Fruit fly (Drosophila melanogaster) whole organism, embryonic: Measurements from ENCODE around the gene CG14971.

ENCODE experiments used
- CG1024 ChIP-seq: fragments of 200-800 bp; sonication (Bioruptor generic); IDR thresholded peaks from 2 replicates; pipeline ENCODE4 v1.3.6; 2022; ENCODE audit warnings: missing biosample characterization, missing genetic modification characterization
- CG10979 ChIP-seq: fragments of 200-800 bp; sonication (Bioruptor generic); optimal IDR thresholded peaks from 2 replicates; lab custom pipeline; 2018; ENCODE audit warnings: missing biosample characterization, mild to moderate bottlenecking, missing genetic modification characterization, moderate library complexity
- CG12071 ChIP-seq: fragments of 200-800 bp; sonication (Bioruptor generic); optimal IDR thresholded peaks from 3 replicates; lab custom pipeline; 2018; ENCODE audit warnings: missing biosample characterization, mild to moderate bottlenecking, missing genetic modification characterization
- CG13624 ChIP-seq: fragments of 200-800 bp; sonication (Bioruptor generic); optimal IDR thresholded peaks from 2 replicates; lab custom pipeline; 2016; ENCODE audit warnings: missing biosample characterization, missing genetic modification characterization
- CG14667 ChIP-seq: fragments of 200-800 bp; sonication (Bioruptor generic); IDR thresholded peaks from 2 replicates; pipeline ENCODE4 v1.3.6; 2022; ENCODE audit warnings: missing biosample characterization, missing genetic modification characterization
- CG15269 ChIP-seq: fragments of 200-800 bp; sonication (Bioruptor generic); optimal IDR thresholded peaks from 2 replicates; lab custom pipeline; 2018; ENCODE audit warnings: missing biosample characterization, mild to moderate bottlenecking, missing genetic modification characterization, moderate library complexity
- CG15696 ChIP-seq: fragments of 200-800 bp; sonication (Bioruptor generic); optimal IDR thresholded peaks from 2 replicates; lab custom pipeline; 2019; ENCODE audit warnings: missing biosample characterization, mild to moderate bottlenecking, missing genetic modification characterization, moderate library complexity
- CG1647 ChIP-seq: fragments of 200-800 bp; sonication (Bioruptor generic); optimal IDR thresholded peaks from 3 replicates; lab custom pipeline; 2016; ENCODE audit warnings: missing biosample characterization, missing genetic modification characterization
- CG16779 ChIP-seq: fragments of 200-800 bp; sonication (Bioruptor generic); IDR thresholded peaks from 2 replicates; pipeline ENCODE4 v1.3.6; 2022; ENCODE audit warnings: missing biosample characterization, missing genetic modification characterization
- CG16863 ChIP-seq: fragments of 200-800 bp; sonication (Bioruptor generic); optimal IDR thresholded peaks from 3 replicates; lab custom pipeline; 2016; ENCODE audit warnings: missing biosample characterization, missing genetic modification characterization
- CG17568 ChIP-seq: fragments of 200-800 bp; sonication (Bioruptor generic); optimal IDR thresholded peaks from 2 replicates; lab custom pipeline; 2018; ENCODE audit warnings: missing biosample characterization, mild to moderate bottlenecking, missing genetic modification characterization, moderate library complexity
- CG31441 ChIP-seq: fragments of 200-800 bp; sonication (Bioruptor generic); IDR thresholded peaks from 2 replicates; pipeline ENCODE4 v1.3.6; 2022; ENCODE audit warnings: missing biosample characterization, missing genetic modification characterization
- CG33213 ChIP-seq: fragments of 200-800 bp; sonication (Bioruptor generic); optimal IDR thresholded peaks from 3 replicates; lab custom pipeline; 2016; ENCODE audit warnings: missing biosample characterization, missing genetic modification characterization
- CG4404 ChIP-seq: fragments of 200-800 bp; sonication (Bioruptor generic); IDR thresholded peaks from 2 replicates; pipeline ENCODE4 v1.3.6; 2022; ENCODE audit warnings: missing biosample characterization, missing genetic modification characterization
- CG7928 ChIP-seq: fragments of 200-800 bp; sonication (Bioruptor generic); optimal IDR thresholded peaks from 2 replicates; lab custom pipeline; 2017; ENCODE audit warnings: missing biosample characterization, mild to moderate bottlenecking, missing genetic modification characterization
- CG9727 ChIP-seq: fragments of 200-800 bp; sonication (Bioruptor generic); optimal IDR thresholded peaks from 3 replicates; lab custom pipeline; 2017; ENCODE audit warnings: missing biosample characterization, mild to moderate bottlenecking, missing genetic modification characterization
- D19A ChIP-seq: fragments of 200-800 bp; optimal IDR thresholded peaks from 3 replicates; lab custom pipeline; 2019; ENCODE audit warnings: missing biosample characterization, mild to moderate bottlenecking, missing genetic modification characterization, moderate library complexity
- Deaf1 ChIP-seq: fragments of 200-800 bp; optimal IDR thresholded peaks from 3 replicates; lab custom pipeline; 2019; ENCODE audit warnings: missing biosample characterization, mild to moderate bottlenecking, missing genetic modification characterization, moderate library complexity
- E2f1 ChIP-seq: fragments of 200-800 bp; sonication (Bioruptor generic); IDR thresholded peaks from 2 replicates; pipeline ENCODE4 v1.3.6; 2022; ENCODE audit warnings: missing biosample characterization, missing genetic modification characterization
- Ets65A ChIP-seq: fragments of 200-800 bp; sonication (Bioruptor generic); peaks from one replicate; lab custom pipeline; 2016; ENCODE audit warnings: missing biosample characterization, missing genetic modification characterization
- Fer1 ChIP-seq: fragments of 200-800 bp; sonication (Bioruptor generic); optimal IDR thresholded peaks from 2 replicates; lab custom pipeline; 2017; ENCODE audit warnings: missing biosample characterization, mild to moderate bottlenecking, missing genetic modification characterization
- Lim3 ChIP-seq: fragments of 200-800 bp; sonication (Bioruptor generic); IDR thresholded peaks from 2 replicates; pipeline ENCODE4 v1.3.6; 2022; ENCODE audit warnings: missing biosample characterization, missing genetic modification characterization
- Pdp1 ChIP-seq, 2 experiments: fragments of 200-800 bp; sonication (Bioruptor generic); optimal IDR thresholded peaks; 3 replicates each; lab custom pipeline; 2016; ENCODE audit warnings: missing biosample characterization in 2 of 2, missing genetic modification characterization in 2 of 2, mild to moderate bottlenecking in 1 of 2, moderate library complexity in 1 of 2
- Side ChIP-seq: fragments of 200-800 bp; sonication (Bioruptor generic); optimal IDR thresholded peaks from 2 replicates; lab custom pipeline; 2016; ENCODE audit warnings: missing biosample characterization, missing genetic modification characterization
- Sry-δ ChIP-seq: fragments of 200-800 bp; sonication (Bioruptor generic); optimal IDR thresholded peaks from 2 replicates; lab custom pipeline; 2016; ENCODE audit warnings: missing biosample characterization, missing genetic modification characterization
- Trl ChIP-seq, 3 experiments: fragments of >200 bp in 2 of 3; fragments of 200-800 bp in 1 of 3; sonication (Bioruptor generic) in 1 of 3; optimal IDR thresholded peaks; 2 replicates in 1 of 3; 3 replicates in 2 of 3; lab custom pipeline; 2016 to 2017; ENCODE audit warnings: missing biosample characterization in 1 of 3, missing genetic modification characterization in 1 of 3
- Usf ChIP-seq: fragments of 200-800 bp; sonication (Bioruptor generic); optimal IDR thresholded peaks from 2 replicates; lab custom pipeline; 2017; ENCODE audit warnings: missing genotype, missing biosample characterization, missing genetic modification characterization
- ap ChIP-seq: fragments of 200-800 bp; sonication (Bioruptor generic); IDR thresholded peaks from 2 replicates; pipeline ENCODE4 v1.3.6; 2022; ENCODE audit warnings: missing biosample characterization, missing genetic modification characterization
- bbx ChIP-seq: fragments of 200-800 bp; sonication (Bioruptor generic); IDR thresholded peaks from 2 replicates; pipeline ENCODE4 v1.3.6; 2022; ENCODE audit warnings: missing biosample characterization, missing genetic modification characterization; ENCODE audit not compliant: partially characterized antibody
- bigmax ChIP-seq: fragments of 200-800 bp; sonication (Bioruptor generic); optimal IDR thresholded peaks from 2 replicates; lab custom pipeline; 2018; ENCODE audit warnings: missing biosample characterization, mild to moderate bottlenecking, missing genetic modification characterization
- croc ChIP-seq: fragments of 200-800 bp; sonication (Bioruptor generic); conservative IDR thresholded peaks from 3 replicates; pipeline ENCODE4 v1.3.6; 2022; ENCODE audit warnings: missing biosample characterization, missing genetic modification characterization
- dan ChIP-seq: fragments of 200-800 bp; sonication (Bioruptor generic); IDR thresholded peaks from 2 replicates; pipeline ENCODE4 v1.3.6; 2022; ENCODE audit warnings: missing biosample characterization, missing genetic modification characterization
- ewg ChIP-seq: fragments of 200-800 bp; sonication (Bioruptor generic); optimal IDR thresholded peaks from 3 replicates; lab custom pipeline; 2017; ENCODE audit warnings: mild to moderate bottlenecking, missing biosample characterization, missing genetic modification reagents, missing genetic modification characterization
- ind ChIP-seq: fragments of 200-800 bp; sonication (Bioruptor generic); optimal IDR thresholded peaks from 3 replicates; lab custom pipeline; 2016; ENCODE audit warnings: missing biosample characterization, missing genetic modification characterization
- inv ChIP-seq: fragments of 200-800 bp; sonication (Bioruptor generic); IDR thresholded peaks from 2 replicates; pipeline ENCODE4 v1.3.6; 2022; ENCODE audit warnings: missing biosample characterization, missing genetic modification characterization; ENCODE audit not compliant: partially characterized antibody
- jigr1 ChIP-seq: fragments of 200-800 bp; sonication (Bioruptor generic); IDR thresholded peaks from 3 replicates; pipeline ENCODE4 v1.3.6; 2022; ENCODE audit warnings: missing biosample characterization, missing genetic modification characterization
- jumu ChIP-seq: fragments of 200-800 bp; sonication (Bioruptor generic); optimal IDR thresholded peaks from 3 replicates; lab custom pipeline; 2016; ENCODE audit warnings: missing biosample characterization, missing genetic modification characterization
- onecut ChIP-seq: fragments of 200-800 bp; sonication (Bioruptor generic); IDR thresholded peaks from 2 replicates; pipeline ENCODE4 v1.3.6; 2022; ENCODE audit warnings: missing biosample characterization, missing genetic modification characterization
- p53 ChIP-seq: fragments of 200-800 bp; sonication (Bioruptor generic); optimal IDR thresholded peaks from 2 replicates; lab custom pipeline; 2016; ENCODE audit warnings: missing biosample characterization, missing genetic modification characterization
- pum ChIP-seq: fragments of 200-800 bp; sonication (Bioruptor generic); optimal IDR thresholded peaks from 2 replicates; lab custom pipeline; 2016; ENCODE audit warnings: missing biosample characterization, missing genetic modification characterization
- ranshi ChIP-seq: fragments of 200-800 bp; sonication (Bioruptor generic); IDR thresholded peaks from 2 replicates; pipeline ENCODE4 v1.3.6; 2022; ENCODE audit warnings: missing biosample characterization, missing genetic modification characterization
- sens-2 ChIP-seq: fragments of 200-800 bp; sonication (Bioruptor generic); IDR thresholded peaks from 2 replicates; pipeline ENCODE4 v1.3.6; 2022; ENCODE audit warnings: missing biosample characterization, missing genetic modification characterization
- sr ChIP-seq: fragments of 200-800 bp; sonication (Bioruptor generic); IDR thresholded peaks from 3 replicates; pipeline ENCODE4 v1.3.6; 2022; ENCODE audit warnings: missing biosample characterization, missing genetic modification characterization
- tap ChIP-seq: fragments of 200-800 bp; optimal IDR thresholded peaks from 3 replicates; lab custom pipeline; 2019; ENCODE audit warnings: missing biosample characterization, mild to moderate bottlenecking, missing genetic modification characterization, moderate library complexity
- unc-4 ChIP-seq: fragments of 200-800 bp; sonication (Bioruptor generic); IDR thresholded peaks from 2 replicates; pipeline ENCODE4 v1.3.6; 2022; ENCODE audit warnings: missing biosample characterization, missing genetic modification characterization; ENCODE audit not compliant: partially characterized antibody
- unpg ChIP-seq: fragments of 200-800 bp; sonication (Bioruptor generic); optimal IDR thresholded peaks from 3 replicates; lab custom pipeline; 2018; ENCODE audit warnings: missing biosample characterization, mild to moderate bottlenecking, missing genetic modification characterization, moderate library complexity
- vfl ChIP-seq: fragments of 200-800 bp; sonication (Bioruptor generic); optimal IDR thresholded peaks from 2 replicates; lab custom pipeline; 2016; ENCODE audit warnings: missing biosample characterization, missing genetic modification characterization
- vnd ChIP-seq: fragments of 200-800 bp; sonication (Bioruptor generic); IDR thresholded peaks from 3 replicates; pipeline ENCODE4 v1.3.6; 2022; ENCODE audit warnings: missing biosample characterization, missing genetic modification characterization; ENCODE audit not compliant: partially characterized antibody
- wek ChIP-seq: fragments of 200-800 bp; sonication (Bioruptor generic); optimal IDR thresholded peaks from 3 replicates; lab custom pipeline; 2018; ENCODE audit warnings: missing biosample characterization, mild to moderate bottlenecking, missing genetic modification characterization, moderate library complexity

Gene CG14971

DNA sequence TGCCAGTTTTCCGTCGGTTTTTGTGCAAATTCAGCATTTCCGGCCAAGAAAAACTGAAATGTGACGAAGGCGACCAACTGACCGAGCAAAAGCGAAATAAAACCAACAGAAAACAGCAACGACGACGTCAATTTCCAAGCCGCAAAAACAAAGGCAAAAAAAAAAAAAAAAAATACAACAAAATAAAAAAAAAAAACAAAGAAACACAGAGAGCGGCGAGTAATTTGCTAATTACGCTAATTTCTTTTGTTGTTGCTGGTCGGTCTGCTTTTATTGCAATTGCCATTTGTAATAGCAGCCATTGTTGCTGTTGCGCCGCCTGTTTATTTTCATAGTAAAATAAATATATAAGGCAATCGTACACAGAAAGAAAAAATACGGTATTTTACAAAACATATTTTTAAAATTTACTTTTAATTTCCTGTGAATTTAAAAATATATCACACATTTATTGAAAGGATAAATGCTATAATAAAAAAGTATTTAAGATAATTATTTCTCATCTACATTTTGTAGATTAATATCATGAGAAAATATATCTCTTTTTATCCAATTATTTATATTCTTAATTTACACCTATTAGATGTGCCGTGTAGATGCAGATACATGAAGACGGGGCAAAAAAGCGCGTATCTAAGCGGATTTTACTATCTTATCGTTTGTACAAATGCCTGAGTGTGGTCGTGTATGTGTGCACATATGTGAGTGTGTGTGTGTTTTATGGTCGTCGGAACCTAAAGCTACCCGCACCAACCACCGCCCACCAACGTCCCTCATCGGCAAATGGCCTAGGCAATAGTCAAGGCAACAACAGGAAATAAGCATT, 34.1 kb downstream of the CG14971 start (continued):
- TF ChIP-seq unc-4: no peak
- TF ChIP-seq ap (GFP tag; lab: Robert Waterston, UW): no peak
- TF ChIP-seq Pdp1 (GFP tag; optimal IDR thresholded peaks at IDR 0.05; lab: Kevin White, UChicago): no peak
- TF ChIP-seq vfl (GFP tag; lab: Kevin White, UChicago): no peak
- no peak for TF ChIP-seq dan (GFP tag; lab: Robert Waterston, UW)
- no peak for TF ChIP-seq onecut (GFP tag; lab: Robert Waterston, UW)
- TF ChIP-seq CG13624 (GFP tag; lab: Kevin White, UChicago): no peak
- no peak for TF ChIP-seq jumu
- TF ChIP-seq Trl (optimal IDR thresholded peaks at IDR 0.05; lab: Kevin White, UChicago): no peak
- no peak for TF ChIP-seq Trl (GFP tag; optimal IDR thresholded peaks at IDR 0.05; lab: Kevin White, UChicago)
- peak; percentile 55 for TF ChIP-seq unpg (GFP tag; lab: Kevin White, UChicago)
- TF ChIP-seq CG4404 (GFP tag; lab: Robert Waterston, UW): no peak
- peak; percentile 29 for TF ChIP-seq CG10979 (tag; lab: Kevin White, UChicago)
- TF ChIP-seq CG16779 (GFP tag; lab: Robert Waterston, UW): no peak
- peak; percentile 86 for TF ChIP-seq sr (GFP tag; lab: Robert Waterston, UW)
- TF ChIP-seq Fer1 (GFP tag; lab: Kevin White, UChicago): peak; percentile 44
- TF ChIP-seq Lim3 (GFP tag; lab: Robert Waterston, UW): no peak
- peak; percentile 59 for TF ChIP-seq CG31441 (GFP tag; lab: Robert Waterston, UW)
- TF ChIP-seq Deaf1: peak; percentile 46
- no peak for TF ChIP-seq Side (GFP tag; lab: Kevin White, UChicago)
- 0 out of 2 replicates have a peak, but pooled peaks have one; percentile 36 for TF ChIP-seq CG14667 (GFP tag; lab: Robert Waterston, UW)
- peak; percentile 16 for TF ChIP-seq ind (GFP tag; lab: Kevin White, UChicago)
- peak; percentile 77 for TF ChIP-seq CG15269 (tag; lab: Kevin White, UChicago)
- TF ChIP-seq bigmax (GFP tag; lab: Kevin White, UChicago): no peak
- no peak for TF ChIP-seq Sry-δ (GFP tag; lab: Kevin White, UChicago)
- peak; percentile 29; the same call in 1 of the 2 replicates for TF ChIP-seq E2f1 (GFP tag; lab: Robert Waterston, UW)
- TF ChIP-seq Ets65A (GFP tag; lab: Kevin White, UChicago): no peak
- no peak for TF ChIP-seq CG33213 (GFP tag; lab: Kevin White, UChicago)
- TF ChIP-seq ewg: no peak
- peak; percentile 39; the same call in 1 of the 2 replicates for TF ChIP-seq ranshi
- peak; percentile 40 for TF ChIP-seq D19A
- no peak for TF ChIP-seq wek (GFP tag; lab: Kevin White, UChicago)
- TF ChIP-seq bbx (GFP tag; lab: Robert Waterston, UW): no peak
- TF ChIP-seq CG1647 (GFP tag; lab: Kevin White, UChicago): no peak
- TF ChIP-seq pum (GFP tag; lab: Kevin White, UChicago): no peak
- no peak for TF ChIP-seq CG7928 (GFP tag; lab: Kevin White, UChicago)
- peak; percentile 42 for TF ChIP-seq tap
- TF ChIP-seq p53 (GFP tag; lab: Kevin White, UChicago): no peak
- no peak for TF ChIP-seq CG17568
- TF ChIP-seq CG15696 (tag; lab: Kevin White, UChicago): no peak
- TF ChIP-seq croc: no peak
- TF ChIP-seq CG12071 (GFP tag; lab: Kevin White, UChicago): no peak
- no peak for TF ChIP-seq CG1024 (GFP tag; lab: Robert Waterston, UW)
- no peak for TF ChIP-seq vnd (GFP tag; lab: Robert Waterston, UW)
- TF ChIP-seq inv (GFP tag; lab: Robert Waterston, UW): no peak
- no peak for TF ChIP-seq sens-2 (GFP tag; lab: Robert Waterston, UW)
- TF ChIP-seq CG16863: no peak
- no peak for TF ChIP-seq jigr1 (GFP tag; lab: Robert Waterston, UW)
- no peak for TF ChIP-seq Usf (GFP tag; lab: Kevin White, UChicago)
- peak; percentile 69 for TF ChIP-seq CG9727
